Fruit fly (Drosophila melanogaster): Measurements from ENCODE around the gene CG31436.

DNA sequence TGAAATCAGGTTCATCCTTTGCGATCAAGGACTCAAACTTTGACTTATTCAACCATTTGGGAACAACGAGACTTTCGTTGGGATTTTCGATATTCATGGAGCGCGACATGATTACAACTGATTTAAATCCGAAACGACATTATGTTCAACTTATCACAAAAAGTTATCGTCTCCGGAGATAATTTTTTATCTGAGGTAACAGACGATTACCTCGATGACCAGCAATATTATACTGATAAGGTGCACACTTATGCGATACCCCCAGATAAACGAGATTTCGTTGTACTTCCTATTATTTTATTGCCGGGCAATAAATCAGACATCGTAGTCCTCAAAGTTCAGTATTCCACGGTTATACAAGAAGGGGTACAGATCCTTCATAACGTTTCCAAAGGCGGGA lies 6.3 kb upstream of the CG31436 start, which contains the start of gene CG31097:
- TF ChIP-seq CG3919 (GFP tag; optimal IDR thresholded peaks at IDR 0.05) (no peak), acj6 (GFP tag; optimal IDR thresholded peaks at IDR 0.05) (no peak)
